Worm (Caenorhabditis elegans) whole organism, early embryonic: ENCODE measurements around the gene Y42G9A.2.
A peak's percentile ranks its signal among the peaks of the same experiment; 100 is the strongest.

Experiments
- B0310.2 ChIP-seq: sonication (generic microtip); optimal IDR thresholded peaks from 2 replicates; lab custom pipeline; 2016; ENCODE audit warnings: mild to moderate bottlenecking, missing genetic modification characterization, missing compliant biosample characterization
- F13C5.2 ChIP-seq: sonication (generic microtip); optimal IDR thresholded peaks from 2 replicates; lab custom pipeline; 2017; ENCODE audit warnings: mild to moderate bottlenecking, missing genetic modification characterization, inconsistent platforms, missing compliant biosample characterization
- aly-1 ChIP-seq: sonication (generic microtip); optimal IDR thresholded peaks from 2 replicates; lab custom pipeline; 2016; ENCODE audit warnings: missing genetic modification characterization, missing compliant biosample characterization
- ama-1 ChIP-seq: fragments of 150-350 bp; optimal IDR thresholded peaks from 2 replicates; lab custom pipeline; 2014
- ceh-13 ChIP-seq: fragments of 200-800 bp; sonication (Bioruptor generic); optimal IDR thresholded peaks from 2 replicates; lab custom pipeline; 2018; ENCODE audit warnings: mild to moderate bottlenecking, missing genetic modification characterization, missing compliant biosample characterization
- ceh-36 ChIP-seq: sonication (generic microtip); optimal IDR thresholded peaks from 2 replicates; lab custom pipeline; 2016; ENCODE audit warnings: missing genetic modification characterization, inconsistent platforms, missing compliant biosample characterization
- ets-7 ChIP-seq: sonication (generic microtip); optimal IDR thresholded peaks from 2 replicates; lab custom pipeline; 2016; ENCODE audit warnings: missing genotype, missing genetic modification characterization, missing compliant biosample characterization
- flt-1 ChIP-seq: fragments of 200-800 bp; sonication (Bioruptor generic); IDR thresholded peaks from 2 replicates; pipeline ENCODE4 v1.3.6; 2022; ENCODE audit warnings: missing genetic modification characterization, missing compliant biosample characterization
- hmbx-1 ChIP-seq: sonication (generic microtip); optimal IDR thresholded peaks from 2 replicates; lab custom pipeline; 2016; ENCODE audit warnings: mild to moderate bottlenecking, missing genetic modification characterization, missing compliant biosample characterization
- hmg-4 ChIP-seq: fragments of 200-800 bp; sonication (Bioruptor generic); optimal IDR thresholded peaks from 2 replicates; lab custom pipeline; 2018; ENCODE audit warnings: mild to moderate bottlenecking, missing genetic modification characterization, missing compliant biosample characterization
- hnd-1 ChIP-seq: sonication (generic microtip); optimal IDR thresholded peaks from 2 replicates; lab custom pipeline; 2016; ENCODE audit warnings: missing genetic modification characterization, missing compliant biosample characterization
- pes-1 ChIP-seq: fragments of 200-800 bp; sonication (Bioruptor generic); IDR thresholded peaks from 2 replicates; pipeline ENCODE4 v1.3.6; 2022; ENCODE audit warnings: missing genetic modification reagents, missing genetic modification characterization, missing compliant biosample characterization
- scrt-1 ChIP-seq: fragments of 200-800 bp; sonication (Bioruptor generic); IDR thresholded peaks from 2 replicates; pipeline ENCODE4 v1.3.6; 2022; ENCODE audit warnings: missing genetic modification characterization, missing compliant biosample characterization
- sea-1 ChIP-seq: fragments of 200-800 bp; sonication (Bioruptor generic); conservative IDR thresholded peaks from 2 replicates; pipeline ENCODE4 v1.3.6; 2022; ENCODE audit warnings: missing genetic modification characterization, missing compliant biosample characterization
- tbx-11 ChIP-seq: fragments of 200-800 bp; sonication (Bioruptor generic); IDR thresholded peaks from 2 replicates; pipeline ENCODE4 v1.3.6; 2022; ENCODE audit warnings: missing genetic modification characterization, missing compliant biosample characterization
- tbx-37 ChIP-seq: fragments of 200-800 bp; sonication (Bioruptor generic); conservative IDR thresholded peaks from 2 replicates; pipeline ENCODE4 v1.3.6; 2022; ENCODE audit warnings: missing genetic modification reagents, missing genetic modification characterization, missing compliant biosample characterization
- tra-4 ChIP-seq: sonication (generic microtip); optimal IDR thresholded peaks from 2 replicates; lab custom pipeline; 2017; ENCODE audit warnings: missing genetic modification characterization, missing compliant biosample characterization

Y42G9A.2 gene

ce11 chrIII:6163381-6163780, 15.4 kb downstream of the Y42G9A.2 start:
- no peak for TF ChIP-seq scrt-1 (GFP tag; lab: Robert Waterston, UW)
- no peak for TF ChIP-seq tra-4 (tag; lab: Kevin White, UChicago)
- TF ChIP-seq ceh-13 (GFP tag; lab: Kevin White, UChicago) = no peak
- no peak for TF ChIP-seq B0310.2 (tag; lab: Kevin White, UChicago)
- TF ChIP-seq ets-7 (tag; lab: Kevin White, UChicago) = no peak
- TF ChIP-seq flt-1 (GFP tag; lab: Robert Waterston, UW) = no peak
- no peak for TF ChIP-seq sea-1 (GFP tag; lab: Robert Waterston, UW)
- no peak for TF ChIP-seq pes-1 (GFP tag; lab: Robert Waterston, UW)
- TF ChIP-seq aly-1 (tag; lab: Kevin White, UChicago) = no peak
- TF ChIP-seq hnd-1 (tag; lab: Kevin White, UChicago) = no peak
- TF ChIP-seq hmbx-1 (tag; lab: Kevin White, UChicago) = no peak
- TF ChIP-seq hmg-4 (GFP tag; lab: Kevin White, UChicago) = no peak
- TF ChIP-seq F13C5.2 (tag; lab: Kevin White, UChicago) = no peak
- no peak for TF ChIP-seq ceh-36
- TF ChIP-seq ama-1 (lab: Kevin White, UChicago) = no peak

ce11 chrIII:6164253-6164971, 16.4 kb downstream of the Y42G9A.2 start, which contains the start of gene F42A10.9:
TSS of gene F42A10.9 (plus strand) at chrIII:6164573.
- TF ChIP-seq ceh-13 (GFP tag; lab: Kevin White, UChicago) (no peak), aly-1 (tag; lab: Kevin White, UChicago) (no peak), B0310.2 (tag; lab: Kevin White, UChicago) (no peak), tbx-37 (GFP tag; lab: Robert Waterston, UW) (no peak), hnd-1 (tag; lab: Kevin White, UChicago) (no peak), hmg-4 (GFP tag; lab: Kevin White, UChicago) (no peak), hmbx-1 (tag; lab: Kevin White, UChicago) (no peak), scrt-1 (GFP tag; lab: Robert Waterston, UW) (no peak), sea-1 (GFP tag; lab: Robert Waterston, UW) (no peak)

- no peak for TF ChIP-seq aly-1 (tag; lab: Kevin White, UChicago)
- TF ChIP-seq flt-1 (GFP tag; lab: Robert Waterston, UW) = no peak
- no peak for TF ChIP-seq scrt-1 (GFP tag; lab: Robert Waterston, UW)
- TF ChIP-seq hmbx-1 (tag; lab: Kevin White, UChicago) = no peak
- TF ChIP-seq ama-1 (lab: Kevin White, UChicago) = no peak
- TF ChIP-seq ets-7 (tag; lab: Kevin White, UChicago) = no peak
- TF ChIP-seq pes-1 (GFP tag; lab: Robert Waterston, UW) = no peak
- TF ChIP-seq tbx-37 (GFP tag; lab: Robert Waterston, UW) = no peak
- no peak for TF ChIP-seq tra-4 (tag; lab: Kevin White, UChicago)
- no peak for TF ChIP-seq sea-1 (GFP tag; lab: Robert Waterston, UW)
- no peak for TF ChIP-seq hnd-1 (tag; lab: Kevin White, UChicago)
- no peak for TF ChIP-seq F13C5.2 (tag; lab: Kevin White, UChicago)
- TF ChIP-seq B0310.2 (tag; lab: Kevin White, UChicago) = no peak
- TF ChIP-seq ceh-36 = no peak
- TF ChIP-seq hmg-4 (GFP tag; lab: Kevin White, UChicago) = no peak
- TF ChIP-seq tbx-11 (GFP tag; lab: Robert Waterston, UW) = no peak
Measured at ce11 chrIII:6165240-6165639, 17.3 kb downstream of the Y42G9A.2 start.

- TF ChIP-seq tra-4 (tag; lab: Kevin White, UChicago) (no peak), flt-1 (GFP tag; lab: Robert Waterston, UW) (no peak), ceh-13 (GFP tag; lab: Kevin White, UChicago) (no peak), ets-7 (tag; lab: Kevin White, UChicago) (no peak), hnd-1 (tag; lab: Kevin White, UChicago) (no peak), tbx-37 (GFP tag; lab: Robert Waterston, UW) (no peak), F13C5.2 (tag; lab: Kevin White, UChicago) (no peak), sea-1 (GFP tag; lab: Robert Waterston, UW) (no peak), scrt-1 (GFP tag; lab: Robert Waterston, UW) (no peak), B0310.2 (tag; lab: Kevin White, UChicago) (no peak)
Measured at ce11 chrIII:6166634-6167033, 18.6 kb downstream of the Y42G9A.2 start.

- TF ChIP-seq ets-7 (tag; lab: Kevin White, UChicago) (no peak), F13C5.2 (tag; lab: Kevin White, UChicago) (no peak), ama-1 (lab: Kevin White, UChicago) (no peak), hmbx-1 (tag; lab: Kevin White, UChicago) (no peak), flt-1 (GFP tag; lab: Robert Waterston, UW) (no peak), scrt-1 (GFP tag; lab: Robert Waterston, UW) (no peak), B0310.2 (tag; lab: Kevin White, UChicago) (no peak), hmg-4 (GFP tag; lab: Kevin White, UChicago) (no peak)
Measured at ce11 chrIII:6168497-6169227, 20.7 kb downstream of the Y42G9A.2 start, which contains the start of gene efk-1. TSS of gene efk-1 (minus strand) at chrIII:6168547.

ce11 chrIII:6170038-6170437, 22.1 kb downstream of the Y42G9A.2 start:
- no peak for TF ChIP-seq ceh-13 (GFP tag; lab: Kevin White, UChicago)
- peak; percentile 12 for TF ChIP-seq F13C5.2 (tag; lab: Kevin White, UChicago)
- TF ChIP-seq hmbx-1 (tag; lab: Kevin White, UChicago) = no peak
